Fruit fly (Drosophila melanogaster) whole organism, prepupa: ENCODE data around the gene Nrg.

Experiments used
- Blimp-1 ChIP-seq: fragments of 200-800 bp; sonication (Bioruptor generic); optimal IDR thresholded peaks from 3 replicates; lab custom pipeline; 2017; ENCODE audit warnings: missing biosample characterization, missing genetic modification characterization, mild to moderate bottlenecking, moderate library complexity, missing genetic modification reagents
- CG10631 ChIP-seq: fragments of 200-800 bp; sonication (Bioruptor generic); optimal IDR thresholded peaks from 2 replicates; lab custom pipeline; 2016; ENCODE audit warnings: missing biosample characterization, missing genetic modification characterization
- CG10669 ChIP-seq: fragments of 200-800 bp; sonication (Bioruptor generic); optimal IDR thresholded peaks from 3 replicates; lab custom pipeline; 2018; ENCODE audit warnings: missing biosample characterization, mild to moderate bottlenecking, missing genetic modification characterization, moderate library complexity
- CG11902 ChIP-seq: fragments of 200-800 bp; sonication (Bioruptor generic); optimal IDR thresholded peaks from 3 replicates; lab custom pipeline; 2016; ENCODE audit warnings: missing biosample characterization, missing genetic modification characterization
- CG15336 ChIP-seq: fragments of 200-800 bp; sonication (Bioruptor generic); IDR thresholded peaks from 2 replicates; pipeline ENCODE4 v1.3.6; 2022; ENCODE audit warnings: missing biosample characterization, missing genetic modification characterization
- CG1621 ChIP-seq: fragments of 200-800 bp; sonication (Bioruptor generic); optimal IDR thresholded peaks from 3 replicates; lab custom pipeline; 2018; ENCODE audit warnings: missing biosample characterization, mild to moderate bottlenecking, missing genetic modification characterization
- CG16779 ChIP-seq: fragments of 200-800 bp; sonication (Bioruptor generic); optimal IDR thresholded peaks from 3 replicates; lab custom pipeline; 2017; ENCODE audit warnings: missing biosample characterization, mild to moderate bottlenecking, missing genetic modification characterization
- CG3032 ChIP-seq: fragments of 200-800 bp; optimal IDR thresholded peaks from 2 replicates; lab custom pipeline; 2019; ENCODE audit warnings: missing biosample characterization, mild to moderate bottlenecking, missing genetic modification characterization, moderate library complexity
- CG31627 ChIP-seq: fragments of 200-800 bp; sonication (Bioruptor generic); optimal IDR thresholded peaks from 3 replicates; lab custom pipeline; 2016; ENCODE audit warnings: missing biosample characterization, missing genetic modification characterization
- CG32006 ChIP-seq: fragments of 200-800 bp; sonication (Bioruptor generic); optimal IDR thresholded peaks from 3 replicates; lab custom pipeline; 2017; ENCODE audit warnings: missing biosample characterization, mild to moderate bottlenecking, missing genetic modification characterization
- CG34406 ChIP-seq: fragments of 200-800 bp; sonication (Bioruptor generic); optimal IDR thresholded peaks from 3 replicates; lab custom pipeline; 2016; ENCODE audit warnings: missing biosample characterization, missing genetic modification characterization
- CG3919 ChIP-seq: fragments of 200-800 bp; sonication (Bioruptor generic); optimal IDR thresholded peaks from 3 replicates; lab custom pipeline; 2016; ENCODE audit warnings: missing biosample characterization, missing genetic modification characterization
- CG4318 ChIP-seq: fragments of 200-800 bp; sonication (Bioruptor generic); optimal IDR thresholded peaks from 3 replicates; lab custom pipeline; 2017; ENCODE audit warnings: missing biosample characterization, mild to moderate bottlenecking, missing genetic modification characterization
- CG6276 ChIP-seq: fragments of 200-800 bp; sonication (Bioruptor generic); optimal IDR thresholded peaks from 2 replicates; lab custom pipeline; 2017; ENCODE audit warnings: missing biosample characterization, mild to moderate bottlenecking, missing genetic modification characterization
- CG6854 ChIP-seq: fragments of 200-800 bp; sonication (Bioruptor generic); optimal IDR thresholded peaks from 2 replicates; lab custom pipeline; 2017; ENCODE audit warnings: missing biosample characterization, mild to moderate bottlenecking, missing genetic modification characterization
- CG8119 ChIP-seq: fragments of 200-800 bp; sonication (Bioruptor generic); IDR thresholded peaks from 3 replicates; pipeline ENCODE4 v1.3.6; 2022; ENCODE audit warnings: missing biosample characterization, missing genetic modification characterization
- CG8632 ChIP-seq: fragments of 200-800 bp; sonication (Bioruptor generic); optimal IDR thresholded peaks from 3 replicates; lab custom pipeline; 2016; ENCODE audit warnings: missing biosample characterization, missing genetic modification characterization
- CG9139 ChIP-seq: fragments of 200-800 bp; sonication (Bioruptor generic); optimal IDR thresholded peaks from 3 replicates; lab custom pipeline; 2017; ENCODE audit warnings: missing biosample characterization, mild to moderate bottlenecking, missing genetic modification characterization
- Eip75B ChIP-seq: fragments of 200-800 bp; sonication (Bioruptor generic); optimal IDR thresholded peaks from 3 replicates; lab custom pipeline; 2016; ENCODE audit warnings: missing biosample characterization, missing genetic modification characterization
- Eip78C ChIP-seq: fragments of 200-800 bp; sonication (Bioruptor generic); peaks from one replicate; lab custom pipeline; 2016; ENCODE audit warnings: missing biosample characterization, missing genetic modification characterization
- Eip93F ChIP-seq: fragments of 200-800 bp; sonication (Bioruptor generic); optimal IDR thresholded peaks from 2 replicates; lab custom pipeline; 2016; ENCODE audit warnings: missing biosample characterization, mild to moderate bottlenecking, missing genetic modification characterization
- Hr39 ChIP-seq: fragments of 200-800 bp; sonication (Bioruptor generic); optimal IDR thresholded peaks from 2 replicates; lab custom pipeline; 2016; ENCODE audit warnings: missing biosample characterization, missing genetic modification characterization
- Hr4 ChIP-seq: fragments of 200-800 bp; sonication (Bioruptor generic); optimal IDR thresholded peaks from 3 replicates; lab custom pipeline; 2016; ENCODE audit warnings: missing biosample characterization, missing genetic modification characterization
- Lpt ChIP-seq: fragments of 200-800 bp; sonication (Bioruptor generic); optimal IDR thresholded peaks from 3 replicates; lab custom pipeline; 2016; ENCODE audit warnings: missing biosample characterization, missing genetic modification characterization
- Met ChIP-seq: fragments of 200-800 bp; sonication (Bioruptor generic); optimal IDR thresholded peaks from 3 replicates; lab custom pipeline; 2016; ENCODE audit warnings: missing biosample characterization, missing genetic modification characterization
- OdsH ChIP-seq: fragments of 200-800 bp; sonication (Bioruptor generic); optimal IDR thresholded peaks from 3 replicates; lab custom pipeline; 2016; ENCODE audit warnings: missing biosample characterization, missing genetic modification characterization
- Smox ChIP-seq: fragments of 200-800 bp; sonication (Bioruptor generic); optimal IDR thresholded peaks from 3 replicates; lab custom pipeline; 2016; ENCODE audit warnings: missing biosample characterization, missing genetic modification characterization
- Sox14 ChIP-seq: fragments of 200-800 bp; sonication (Bioruptor generic); optimal IDR thresholded peaks from 3 replicates; lab custom pipeline; 2016; ENCODE audit warnings: missing biosample characterization, missing genetic modification characterization
- Sox15 ChIP-seq: fragments of 200-800 bp; sonication (Bioruptor generic); optimal IDR thresholded peaks from 3 replicates; lab custom pipeline; 2016; ENCODE audit warnings: missing biosample characterization, missing genetic modification characterization
- achi ChIP-seq: fragments of 200-800 bp; sonication (Bioruptor generic); optimal IDR thresholded peaks from 3 replicates; lab custom pipeline; 2016; ENCODE audit warnings: missing biosample characterization, missing genetic modification characterization
- acj6 ChIP-seq: fragments of 200-800 bp; sonication (Bioruptor generic); optimal IDR thresholded peaks from 3 replicates; lab custom pipeline; 2016; ENCODE audit warnings: missing biosample characterization, missing genetic modification characterization
- cyc ChIP-seq: fragments of 200-800 bp; sonication (Bioruptor generic); optimal IDR thresholded peaks from 3 replicates; lab custom pipeline; 2016; ENCODE audit warnings: missing biosample characterization, missing genetic modification characterization
- dac ChIP-seq: fragments of 200-800 bp; sonication (Bioruptor generic); optimal IDR thresholded peaks from 2 replicates; lab custom pipeline; 2017; ENCODE audit warnings: missing biosample characterization, mild to moderate bottlenecking, missing genetic modification characterization
- dsx ChIP-seq: fragments of 200-800 bp; optimal IDR thresholded peaks from 3 replicates; lab custom pipeline; 2019; ENCODE audit warnings: missing biosample characterization, mild to moderate bottlenecking, missing genetic modification characterization, moderate library complexity; ENCODE audit not compliant: poor library complexity, severe bottlenecking
- fd59A ChIP-seq: fragments of 200-800 bp; sonication (Bioruptor generic); optimal IDR thresholded peaks from 2 replicates; lab custom pipeline; 2017; ENCODE audit warnings: missing biosample characterization, mild to moderate bottlenecking, missing genetic modification characterization, missing genetic modification reagents
- fd85E ChIP-seq: fragments of 200-800 bp; sonication (Bioruptor generic); optimal IDR thresholded peaks from 3 replicates; lab custom pipeline; 2016; ENCODE audit warnings: missing biosample characterization, missing genetic modification characterization
- net ChIP-seq: fragments of 200-800 bp; sonication (Bioruptor generic); optimal IDR thresholded peaks from 3 replicates; lab custom pipeline; 2016; ENCODE audit warnings: missing biosample characterization, missing genetic modification characterization
- pdm3 ChIP-seq: fragments of 200-800 bp; sonication (Bioruptor generic); optimal IDR thresholded peaks from 3 replicates; lab custom pipeline; 2016; ENCODE audit warnings: missing biosample characterization, missing genetic modification characterization
- salr ChIP-seq, 2 experiments: fragments of 200-800 bp; sonication (Bioruptor generic); optimal IDR thresholded peaks; 3 replicates each; lab custom pipeline; 2016 to 2018; ENCODE audit warnings: missing biosample characterization in 2 of 2, missing genetic modification characterization in 2 of 2, mild to moderate bottlenecking in 1 of 2
- spab ChIP-seq: fragments of 200-800 bp; sonication (Bioruptor generic); optimal IDR thresholded peaks from 2 replicates; lab custom pipeline; 2017; ENCODE audit warnings: missing biosample characterization, mild to moderate bottlenecking, missing genetic modification characterization, missing genetic modification reagents
- ss ChIP-seq, 2 experiments: fragments of 200-800 bp; sonication (Bioruptor generic); optimal IDR thresholded peaks; 2 replicates in 1 of 2; 3 replicates in 1 of 2; lab custom pipeline; 2017 to 2018; ENCODE audit warnings: mild to moderate bottlenecking in 2 of 2, missing biosample characterization in 2 of 2, missing genetic modification characterization in 2 of 2, moderate library complexity in 1 of 2
- svp ChIP-seq: fragments of 200-800 bp; sonication (Bioruptor generic); peaks from one replicate; lab custom pipeline; 2016; ENCODE audit warnings: missing biosample characterization, missing genetic modification characterization
- topi ChIP-seq: fragments of 200-800 bp; sonication (Bioruptor generic); optimal IDR thresholded peaks from 3 replicates; lab custom pipeline; 2016; ENCODE audit warnings: missing biosample characterization, missing genetic modification characterization
- vri ChIP-seq: fragments of 200-800 bp; sonication (Bioruptor generic); optimal IDR thresholded peaks from 3 replicates; lab custom pipeline; 2016; ENCODE audit warnings: missing biosample characterization, mild to moderate bottlenecking, missing genetic modification characterization

Gene Nrg

DNA sequence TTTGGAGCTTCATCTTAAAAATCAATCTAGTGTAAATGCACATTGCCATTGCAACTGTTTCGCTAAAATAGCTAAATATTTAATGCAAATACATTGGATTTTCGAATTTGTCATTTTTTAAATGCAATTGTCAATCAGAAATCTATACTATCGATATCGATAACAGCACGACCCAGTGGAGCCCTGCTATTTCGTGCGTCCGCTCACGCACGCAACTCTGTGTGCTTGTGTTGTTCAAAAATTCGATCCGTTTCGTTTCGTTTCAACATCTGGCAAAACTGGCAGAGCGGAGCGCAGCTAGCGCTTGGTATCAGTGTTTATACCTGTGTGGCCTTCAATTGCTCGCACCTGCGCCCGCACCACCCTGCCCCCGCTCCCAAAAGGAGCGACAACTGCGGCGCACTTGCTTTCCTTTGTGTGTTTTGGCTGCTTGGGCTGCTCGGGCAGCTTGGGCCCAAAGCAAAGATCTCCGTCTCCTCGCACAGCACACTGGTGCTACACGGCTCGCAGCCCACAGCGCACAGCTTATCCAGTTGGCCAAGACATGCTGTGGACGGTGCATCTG lies 71.5 kb downstream of the Nrg start, which contains the start of gene CG12081 (continued):
- TF ChIP-seq Smox (no peak), Eip78C (GFP tag; lab: Kevin White, UChicago) (peak; percentile 44), salr (GFP tag; optimal IDR thresholded peaks at IDR 0.05; lab: Kevin White, UChicago) (no peak), pdm3 (GFP tag; lab: Kevin White, UChicago) (no peak), fd85E (GFP tag; lab: Kevin White, UChicago) (no peak), CG16779 (no peak), net (no peak), CG6276 (GFP tag; lab: Kevin White, UChicago) (no peak), CG10631 (GFP tag; lab: Kevin White, UChicago) (no peak), CG10669 (GFP tag; lab: Kevin White, UChicago) (no peak)

DNA sequence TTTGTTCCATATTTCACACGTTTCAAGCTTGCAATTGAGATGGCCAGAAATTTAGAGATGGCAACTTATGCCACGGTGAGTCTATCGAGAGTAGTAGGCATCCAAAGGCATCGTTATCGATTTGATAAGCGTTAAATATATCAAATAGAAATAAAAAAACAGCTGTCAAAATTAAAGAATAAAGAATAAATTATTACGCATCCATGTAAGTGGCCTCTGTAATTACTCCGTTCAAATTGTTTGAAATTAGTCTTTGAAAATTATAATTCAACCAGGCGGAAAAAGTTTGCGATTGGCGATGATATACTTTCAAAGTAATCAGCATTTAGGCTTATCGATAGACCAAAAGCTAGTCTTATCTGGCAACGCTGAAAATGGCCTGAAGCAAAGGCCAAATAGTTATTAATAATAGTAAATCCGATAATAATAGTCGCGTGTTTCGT lies 74.5 kb downstream of the Nrg start, which contains the start of the genes CG12659 and Crag:
Gene CG12659, minus strand, starts transcription at position 45 of the 443 bp plus-strand sequence.
Gene Crag, plus strand, starts transcription at position 347 of the 443 bp plus-strand sequence.
- TF ChIP-seq CG3032 = peak; percentile 10
- TF ChIP-seq vri (GFP tag; lab: Kevin White, UChicago) = no peak
- TF ChIP-seq svp (GFP tag; lab: Kevin White, UChicago) = peak; percentile 76
- no peak for TF ChIP-seq OdsH (GFP tag; lab: Kevin White, UChicago)
- TF ChIP-seq dac (GFP tag; lab: Kevin White, UChicago) = no peak
- TF ChIP-seq Eip75B (GFP tag; lab: Kevin White, UChicago) = peak; percentile 3
- peak; percentile 15 for TF ChIP-seq achi (GFP tag; lab: Kevin White, UChicago)
- peak; percentile 21 for TF ChIP-seq cyc (GFP tag; lab: Kevin White, UChicago)
- TF ChIP-seq Eip93F (GFP tag; lab: Kevin White, UChicago) = no peak
- peak; percentile 18 for TF ChIP-seq Hr4 (GFP tag; lab: Kevin White, UChicago)
- TF ChIP-seq pdm3 (GFP tag; lab: Kevin White, UChicago) = peak; percentile 23
- no peak for TF ChIP-seq ss (GFP tag; optimal IDR thresholded peaks at IDR 0.05; lab: Kevin White, UChicago)
- TF ChIP-seq Hr39 (GFP tag; lab: Kevin White, UChicago) = peak; percentile 4
- no peak for TF ChIP-seq CG15336 (GFP tag; lab: Robert Waterston, UW)
- TF ChIP-seq Met (GFP tag; lab: Kevin White, UChicago) = peak; percentile 9
- peak; percentile 42 for TF ChIP-seq Eip78C (GFP tag; lab: Kevin White, UChicago)
- TF ChIP-seq dsx (GFP tag; lab: Kevin White, UChicago) = peak; percentile 3
- TF ChIP-seq Lpt (GFP tag; lab: Kevin White, UChicago) = no peak

- TF ChIP-seq CG8632 (GFP tag; lab: Kevin White, UChicago) (no peak), CG34406 (GFP tag; lab: Kevin White, UChicago) (no peak), Eip75B (GFP tag; lab: Kevin White, UChicago) (no peak), Lpt (GFP tag; lab: Kevin White, UChicago) (peak; percentile 22), CG6854 (peak; percentile 47), Sox14 (GFP tag; lab: Kevin White, UChicago) (peak; percentile 16), Eip78C (GFP tag; lab: Kevin White, UChicago) (peak; percentile 72), Met (GFP tag; lab: Kevin White, UChicago) (peak; percentile 36), CG15336 (GFP tag; lab: Robert Waterston, UW) (no peak), CG11902 (GFP tag; lab: Kevin White, UChicago) (no peak), spab (GFP tag; lab: Kevin White, UChicago) (peak; percentile 62), dsx (GFP tag; lab: Kevin White, UChicago) (peak; percentile 68), CG3919 (peak; percentile 44), Sox15 (GFP tag; lab: Kevin White, UChicago) (no peak), topi (GFP tag; lab: Kevin White, UChicago) (peak; percentile 34), CG9139 (GFP tag; lab: Kevin White, UChicago) (peak; percentile 84), CG31627 (GFP tag; lab: Kevin White, UChicago) (peak; percentile 9), CG8119 (peak; percentile 54; the same call in 2 of the 3 replicates), CG4318 (GFP tag; lab: Kevin White, UChicago) (no peak), CG1621 (tag; lab: Kevin White, UChicago) (peak; percentile 65), CG16779 (peak; percentile 53), fd59A (no peak), Blimp-1 (GFP tag; lab: Kevin White, UChicago) (no peak), pdm3 (GFP tag; lab: Kevin White, UChicago) (no peak), acj6 (GFP tag; lab: Kevin White, UChicago) (no peak), ss (GFP tag; optimal IDR thresholded peaks at IDR 0.05; lab: Kevin White, UChicago) (peak; percentile 87 to 92), CG32006 (peak; percentile 49), Hr39 (GFP tag; lab: Kevin White, UChicago) (peak; percentile 9), CG6276 (GFP tag; lab: Kevin White, UChicago) (peak; percentile 83)
These were observed 75.4 kb downstream of the Nrg start for dm6 chrX:8592437-8593158.
